Worm (Caenorhabditis elegans): ENCODE data around the gene flr-1.

- no peak for TF ChIP-seq lir-3 (tag; optimal IDR thresholded peaks at IDR 0.05)
- no peak for TF ChIP-seq skn-1 (tag; optimal IDR thresholded peaks at IDR 0.05)
- no peak for TF ChIP-seq ZK546.5 (tag; optimal IDR thresholded peaks at IDR 0.05)
- no peak for TF ChIP-seq R02D3.7 (tag; optimal IDR thresholded peaks at IDR 0.05)
These were observed 10.9 kb upstream of the flr-1 start, which contains the start of gene col-183 for ce11 chrX:13466926-13467866.
